Fruit fly (Drosophila melanogaster) whole organism, adult: ENCODE data around the gene mRpS26.

ENCODE experiments used
- CG12768 ChIP-seq: fragments of 200-800 bp; sonication (Bioruptor generic); optimal IDR thresholded peaks from 2 replicates; lab custom pipeline; 2017; ENCODE audit warnings: missing biosample characterization, missing genetic modification characterization, mild to moderate bottlenecking, moderate library complexity, missing genetic modification reagents
- CG14711 ChIP-seq: fragments of 200-800 bp; sonication (Bioruptor generic); optimal IDR thresholded peaks from 2 replicates; lab custom pipeline; 2018; ENCODE audit warnings: missing biosample characterization, mild to moderate bottlenecking, missing genetic modification characterization, moderate library complexity
- CG7045 ChIP-seq: fragments of 200-800 bp; sonication (Bioruptor generic); optimal IDR thresholded peaks from 2 replicates; lab custom pipeline; 2017; ENCODE audit warnings: missing biosample characterization, mild to moderate bottlenecking, missing genetic modification characterization
- Mnt ChIP-seq: fragments of 200-800 bp; sonication (Bioruptor generic); optimal IDR thresholded peaks from 2 replicates; lab custom pipeline; 2016; ENCODE audit warnings: missing biosample characterization, mild to moderate bottlenecking, missing genetic modification characterization
- cic ChIP-seq: fragments of 200-800 bp; sonication (Bioruptor generic); optimal IDR thresholded peaks from 2 replicates; lab custom pipeline; 2017; ENCODE audit warnings: missing biosample characterization, mild to moderate bottlenecking, missing genetic modification characterization, moderate library complexity
- kay ChIP-seq: fragments of 200-800 bp; sonication (Bioruptor generic); peaks from one replicate; lab custom pipeline; 2016; ENCODE audit warnings: missing biosample characterization, missing genetic modification characterization, borderline replicate concordance
- pad ChIP-seq: fragments of 200-800 bp; sonication (Bioruptor generic); optimal IDR thresholded peaks from 3 replicates; lab custom pipeline; 2017; ENCODE audit warnings: missing biosample characterization, missing genetic modification characterization, mild to moderate bottlenecking, moderate library complexity, missing genetic modification reagents
- tj ChIP-seq: fragments of 200-800 bp; sonication (Bioruptor generic); optimal IDR thresholded peaks from 3 replicates; lab custom pipeline; 2017; ENCODE audit warnings: missing biosample characterization, mild to moderate bottlenecking, missing genetic modification characterization, moderate library complexity
- toe ChIP-seq: fragments of 200-800 bp; sonication (Bioruptor generic); optimal IDR thresholded peaks from 2 replicates; lab custom pipeline; 2016; ENCODE audit warnings: missing biosample characterization, missing genetic modification characterization

dm6 chr3L:18093875-18094274, 12.5 kb upstream of the mRpS26 start:
- TF ChIP-seq tj (no peak), cic (GFP tag; lab: Kevin White, UChicago) (no peak), CG14711 (no peak), pad (no peak), CG12768 (no peak), kay (GFP tag; lab: Kevin White, UChicago) (no peak), toe (GFP tag; lab: Kevin White, UChicago) (no peak), CG7045 (GFP tag; lab: Kevin White, UChicago) (no peak), Mnt (GFP tag; lab: Kevin White, UChicago) (no peak)
